Fruit fly (Drosophila melanogaster): Measurements from ENCODE around the gene CG8112.

CG8112 gene

DNA sequence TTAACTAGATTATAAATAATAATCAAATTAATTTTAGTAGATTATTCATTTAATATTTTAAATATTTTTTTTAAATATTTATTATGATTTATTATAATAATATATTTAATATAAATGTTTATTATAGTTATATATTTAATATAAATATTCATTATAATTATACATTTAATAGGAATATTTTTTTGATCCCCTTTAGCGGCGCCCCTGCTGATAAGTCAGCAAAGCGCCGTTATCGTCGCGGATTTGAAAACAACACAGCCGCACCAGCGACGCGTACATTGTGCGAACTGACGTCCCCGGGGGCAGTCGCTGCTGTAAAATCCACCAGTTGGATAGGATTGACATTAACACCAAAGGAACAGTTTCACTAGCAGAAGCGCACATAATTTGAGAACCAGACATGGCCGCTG is at the start of gene CG8112:
Gene CG8112, plus strand, starts transcription at position 212 of the 410 bp plus-strand sequence.
- TF ChIP-seq Sox102F (GFP tag; optimal IDR thresholded peaks at IDR 0.05) (no peak), Ets21C (GFP tag; optimal IDR thresholded peaks at IDR 0.05) (no peak), Smox (GFP tag; optimal IDR thresholded peaks at IDR 0.05) (no peak), CG6276 (GFP tag; optimal IDR thresholded peaks at IDR 0.05) (peak; percentile 1), Blimp-1 (GFP tag; optimal IDR thresholded peaks at IDR 0.05) (peak; percentile 23), Sox15 (GFP tag; optimal IDR thresholded peaks at IDR 0.05) (no peak), CG11762 (GFP tag; optimal IDR thresholded peaks at IDR 0.05; ENCODE audit: insufficient read depth) (no peak), Lpt (GFP tag; optimal IDR thresholded peaks at IDR 0.05) (no peak), Ets96B (tag; optimal IDR thresholded peaks at IDR 0.05) (no peak), dsx (GFP tag; optimal IDR thresholded peaks at IDR 0.05; ENCODE audit: poor library complexity, severe bottlenecking) (peak; percentile 21), net (GFP tag; optimal IDR thresholded peaks at IDR 0.05) (no peak), CG15336 (GFP tag; IDR thresholded peaks at IDR 0.05) (no peak), topi (GFP tag; optimal IDR thresholded peaks at IDR 0.05) (peak; percentile 2), CG32006 (GFP tag; optimal IDR thresholded peaks at IDR 0.05) (peak; percentile 74), Hr4 (GFP tag; optimal IDR thresholded peaks at IDR 0.05) (no peak), salr (GFP tag; optimal IDR thresholded peaks at IDR 0.05) (peak in 1 of 2 experiments; percentile 14), CG8119 (GFP tag; IDR thresholded peaks at IDR 0.05) (no peak), esn (GFP tag; optimal IDR thresholded peaks at IDR 0.05) (peak; percentile 52), CG7368 (GFP tag; optimal IDR thresholded peaks at IDR 0.05) (no peak), CG16779 (tag; optimal IDR thresholded peaks at IDR 0.05) (no peak), CG11294 (GFP tag; IDR thresholded peaks at IDR 0.05) (no peak), Hr39 (GFP tag; optimal IDR thresholded peaks at IDR 0.05) (no peak), CG10669 (GFP tag; optimal IDR thresholded peaks at IDR 0.05) (no peak), ss (GFP tag; optimal IDR thresholded peaks at IDR 0.05) (peak in 1 of 2 experiments; percentile 16), CG8632 (GFP tag; optimal IDR thresholded peaks at IDR 0.05) (peak; percentile 59), Hr38 (GFP tag; optimal IDR thresholded peaks at IDR 0.05) (no peak), CG3919 (GFP tag; optimal IDR thresholded peaks at IDR 0.05) (peak; percentile 34), fd59A (GFP tag; optimal IDR thresholded peaks at IDR 0.05) (no peak), dac (GFP tag; optimal IDR thresholded peaks at IDR 0.05) (no peak), lz (GFP tag; optimal IDR thresholded peaks at IDR 0.05) (no peak), CG6808 (GFP tag; optimal IDR thresholded peaks at IDR 0.05) (no peak), CG6854 (GFP tag; optimal IDR thresholded peaks at IDR 0.05) (no peak), achi (GFP tag; optimal IDR thresholded peaks at IDR 0.05) (peak; percentile 46), CG4318 (GFP tag; optimal IDR thresholded peaks at IDR 0.05) (no peak), Sox14 (GFP tag; optimal IDR thresholded peaks at IDR 0.05) (no peak), Eip75B (GFP tag; optimal IDR thresholded peaks at IDR 0.05) (no peak), CG10631 (GFP tag; optimal IDR thresholded peaks at IDR 0.05) (peak; percentile 19), CG34406 (GFP tag; optimal IDR thresholded peaks at IDR 0.05) (peak; percentile 47), fd85E (GFP tag; optimal IDR thresholded peaks at IDR 0.05) (no peak), CG3032 (tag; optimal IDR thresholded peaks at IDR 0.05) (peak; percentile 28), Met (GFP tag; optimal IDR thresholded peaks at IDR 0.05) (no peak), fkh (GFP tag; optimal IDR thresholded peaks at IDR 0.05) (peak; percentile 9), CG1621 (tag; optimal IDR thresholded peaks at IDR 0.05) (no peak), CG9139 (GFP tag; optimal IDR thresholded peaks at IDR 0.05) (no peak), svp (GFP tag) (peak; percentile 78), eg (GFP tag; IDR thresholded peaks at IDR 0.05) (peak; percentile 41; the same call in 2 of the 3 replicates), spab (GFP tag; optimal IDR thresholded peaks at IDR 0.05) (peak; percentile 3), Eip78C (GFP tag) (peak; percentile 63), CG8319 (GFP tag; optimal IDR thresholded peaks at IDR 0.05) (no peak), Eip93F (GFP tag; optimal IDR thresholded peaks at IDR 0.05) (no peak), pdm3 (GFP tag; optimal IDR thresholded peaks at IDR 0.05) (no peak), cyc (GFP tag; optimal IDR thresholded peaks at IDR 0.05) (no peak), OdsH (GFP tag; optimal IDR thresholded peaks at IDR 0.05) (peak; percentile 14)
